Worm (Caenorhabditis elegans): ENCODE results near the gene R04B5.6.

The R04B5.6 gene

ce11 chrV:10058748-10059147 is 26.2 kb upstream of the R04B5.6 start:
- TF ChIP-seq snpc-1.3 (tag; optimal IDR thresholded peaks at IDR 0.05; ENCODE audit: insufficient read depth), result no peak
- TF ChIP-seq F39B2.1 (GFP tag; IDR thresholded peaks at IDR 0.05), result no peak
- TF ChIP-seq ceh-79 (tag; optimal IDR thresholded peaks at IDR 0.05), result no peak
- no peak for TF ChIP-seq Y95B8A.8 (GFP tag; IDR thresholded peaks at IDR 0.05)
- no peak for TF ChIP-seq tlf-1 (GFP tag; optimal IDR thresholded peaks at IDR 0.05)
- TF ChIP-seq F52B5.7 (tag; optimal IDR thresholded peaks at IDR 0.05), result no peak
- no peak for TF ChIP-seq ama-1 (optimal IDR thresholded peaks at IDR 0.05)
- TF ChIP-seq ama-1 (GFP tag; optimal IDR thresholded peaks at IDR 0.05), result no peak
- TF ChIP-seq hmg-1.2 (GFP tag; IDR thresholded peaks at IDR 0.05), result no peak
- no peak for TF ChIP-seq lin-35 (GFP tag; optimal IDR thresholded peaks at IDR 0.05)
- TF ChIP-seq attf-3 (GFP tag; conservative IDR thresholded peaks at IDR 0.05), result no peak
- TF ChIP-seq B0035.1 (tag; optimal IDR thresholded peaks at IDR 0.05), result no peak
- TF ChIP-seq madf-6 (GFP tag; IDR thresholded peaks at IDR 0.05), result no peak
- TF ChIP-seq K11D2.4 (GFP tag; IDR thresholded peaks at IDR 0.05), result no peak
- TF ChIP-seq akir-1 (GFP tag; optimal IDR thresholded peaks at IDR 0.05), result no peak
- no peak for TF ChIP-seq attf-6 (GFP tag; IDR thresholded peaks at IDR 0.05)
- TF ChIP-seq rpc-1 (optimal IDR thresholded peaks at IDR 0.05), result no peak
- TF ChIP-seq rpc-1 (tag; optimal IDR thresholded peaks at IDR 0.05), result no peak
- no peak for TF ChIP-seq cebp-1 (GFP tag; IDR thresholded peaks at IDR 0.05)
- no peak for TF ChIP-seq cebp-1 (tag; optimal IDR thresholded peaks at IDR 0.05)
- TF ChIP-seq F55B11.4 (tag; optimal IDR thresholded peaks at IDR 0.05; ENCODE audit: borderline replicate concordance, insufficient read depth), result no peak
- no peak for TF ChIP-seq fkh-3 (tag; optimal IDR thresholded peaks at IDR 0.05)
- TF ChIP-seq ZK185.1 (tag; optimal IDR thresholded peaks at IDR 0.05; ENCODE audit: poor library complexity, severe bottlenecking), result no peak

- TF ChIP-seq Y53G8AR.9 (GFP tag; conservative IDR thresholded peaks at IDR 0.05), result no peak
- no peak for TF ChIP-seq efl-1 (GFP tag; optimal IDR thresholded peaks at IDR 0.05)
- no peak for TF ChIP-seq ceh-40 (GFP tag; IDR thresholded peaks at IDR 0.05)
- TF ChIP-seq mcd-1 (GFP tag; IDR thresholded peaks at IDR 0.05), result no peak
These were observed 24.9 kb upstream of the R04B5.6 start for ce11 chrV:10060039-10060438.

ce11 chrV:10064221-10064620 is 20.7 kb upstream of the R04B5.6 start, which contains the start of gene fipr-13:
Gene fipr-13 (plus strand): TSS chrV:10064521.
- TF ChIP-seq mes-4 (tag; optimal IDR thresholded peaks at IDR 0.05) (no peak), sptf-2 (GFP tag; optimal IDR thresholded peaks at IDR 0.05) (no peak), die-1 (tag; optimal IDR thresholded peaks at IDR 0.05) (no peak)

DNA sequence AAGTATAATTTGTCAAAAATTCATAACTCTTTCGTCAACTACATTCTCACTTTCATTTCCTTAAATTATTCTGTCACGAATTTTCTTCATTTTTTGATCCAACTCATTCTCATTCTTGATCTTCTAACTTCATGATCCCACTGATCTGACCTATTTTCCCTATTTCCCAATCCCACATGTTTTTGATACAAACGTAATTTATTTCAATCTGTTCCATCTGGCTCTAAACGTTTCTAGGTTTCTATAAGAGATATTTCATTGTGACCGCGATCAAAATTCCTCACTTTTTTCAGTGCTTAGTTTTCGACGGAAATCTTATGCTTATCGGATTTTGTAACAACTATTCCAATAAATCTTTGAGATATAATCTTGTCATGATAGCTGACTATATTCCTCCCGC is 19.3 kb upstream of the R04B5.6 start:
- TF ChIP-seq ztf-6 (GFP tag; IDR thresholded peaks at IDR 0.05) (no peak), him-1 (tag; optimal IDR thresholded peaks at IDR 0.05) (no peak), attf-3 (GFP tag; conservative IDR thresholded peaks at IDR 0.05) (no peak), ztf-22 (GFP tag; optimal IDR thresholded peaks at IDR 0.05) (no peak)

ce11 chrV:10066769-10067168 is 18.2 kb upstream of the R04B5.6 start, which contains the start of gene npr-39:
Gene npr-39 (plus strand): TSS chrV:10067069.
- TF ChIP-seq hrde-1 (tag; optimal IDR thresholded peaks at IDR 0.05; ENCODE audit: borderline replicate concordance) (no peak), chd-7 (tag; optimal IDR thresholded peaks at IDR 0.05) (no peak), snpc-1.1 (tag; optimal IDR thresholded peaks at IDR 0.05; ENCODE audit: insufficient read depth) (no peak), ztf-6 (GFP tag; IDR thresholded peaks at IDR 0.05) (no peak), hlh-12 (tag; optimal IDR thresholded peaks at IDR 0.05) (no peak), B0261.1 (tag; optimal IDR thresholded peaks at IDR 0.05) (no peak), ztf-25 (GFP tag; IDR thresholded peaks at IDR 0.05) (no peak), dox-1 (GFP tag; IDR thresholded peaks at IDR 0.05) (no peak), ccch-3 (GFP tag; optimal IDR thresholded peaks at IDR 0.05) (no peak)

Data from whole organism, young adult.